Fruit fly (Drosophila melanogaster) whole organism, adult: ENCODE measurements around the gene CG42854.

Experiments
- CG11617 ChIP-seq: fragments of 200-800 bp; sonication (Bioruptor generic); optimal IDR thresholded peaks from 2 replicates; lab custom pipeline; 2017; ENCODE audit warnings: mild to moderate bottlenecking, missing biosample characterization, missing genetic modification reagents, missing genetic modification characterization
- CG12768 ChIP-seq: fragments of 200-800 bp; sonication (Bioruptor generic); optimal IDR thresholded peaks from 2 replicates; lab custom pipeline; 2017; ENCODE audit warnings: missing biosample characterization, missing genetic modification characterization, mild to moderate bottlenecking, moderate library complexity, missing genetic modification reagents
- CG14711 ChIP-seq: fragments of 200-800 bp; sonication (Bioruptor generic); optimal IDR thresholded peaks from 2 replicates; lab custom pipeline; 2018; ENCODE audit warnings: missing biosample characterization, mild to moderate bottlenecking, missing genetic modification characterization, moderate library complexity
- CG1620 ChIP-seq: fragments of 200-800 bp; sonication (Bioruptor generic); optimal IDR thresholded peaks from 2 replicates; lab custom pipeline; 2016; ENCODE audit warnings: missing biosample characterization, missing genetic modification characterization
- CG33017 ChIP-seq: fragments of 200-800 bp; sonication (Bioruptor generic); optimal IDR thresholded peaks from 2 replicates; lab custom pipeline; 2018; ENCODE audit warnings: missing biosample characterization, mild to moderate bottlenecking, missing genetic modification characterization, moderate library complexity
- CG5204 ChIP-seq: fragments of 200-800 bp; sonication (Bioruptor generic); optimal IDR thresholded peaks from 2 replicates; lab custom pipeline; 2016; ENCODE audit warnings: missing biosample characterization, missing genetic modification characterization
- CG7045 ChIP-seq: fragments of 200-800 bp; sonication (Bioruptor generic); optimal IDR thresholded peaks from 2 replicates; lab custom pipeline; 2017; ENCODE audit warnings: missing biosample characterization, mild to moderate bottlenecking, missing genetic modification characterization
- CG7101 ChIP-seq: fragments of 200-800 bp; sonication (Bioruptor generic); optimal IDR thresholded peaks from 2 replicates; lab custom pipeline; 2018; ENCODE audit warnings: missing biosample characterization, mild to moderate bottlenecking, missing genetic modification characterization, moderate library complexity
- Clk ChIP-seq: fragments of 200-800 bp; sonication (Bioruptor generic); optimal IDR thresholded peaks from 2 replicates; lab custom pipeline; 2017; ENCODE audit warnings: missing biosample characterization, missing genetic modification characterization
- Crg-1 ChIP-seq: fragments of 200-800 bp; sonication (Bioruptor generic); optimal IDR thresholded peaks from 2 replicates; lab custom pipeline; 2016; ENCODE audit warnings: missing biosample characterization, missing genetic modification characterization
- Hr96 ChIP-seq: fragments of 200-800 bp; sonication (Bioruptor generic); optimal IDR thresholded peaks from 2 replicates; lab custom pipeline; 2016; ENCODE audit warnings: missing biosample characterization, missing genetic modification characterization
- Mnt ChIP-seq: fragments of 200-800 bp; sonication (Bioruptor generic); optimal IDR thresholded peaks from 2 replicates; lab custom pipeline; 2016; ENCODE audit warnings: missing biosample characterization, mild to moderate bottlenecking, missing genetic modification characterization
- bab1 ChIP-seq: fragments of 200-800 bp; sonication (Bioruptor generic); optimal IDR thresholded peaks from 3 replicates; lab custom pipeline; 2019; ENCODE audit warnings: missing biosample characterization, mild to moderate bottlenecking, missing genetic modification characterization, moderate library complexity
- cic ChIP-seq: fragments of 200-800 bp; sonication (Bioruptor generic); optimal IDR thresholded peaks from 2 replicates; lab custom pipeline; 2017; ENCODE audit warnings: missing biosample characterization, mild to moderate bottlenecking, missing genetic modification characterization, moderate library complexity
- cnc ChIP-seq, 2 experiments: fragments of >200 bp; optimal IDR thresholded peaks; 2 replicates each; lab custom pipeline; 2017
- kay ChIP-seq: fragments of 200-800 bp; sonication (Bioruptor generic); peaks from one replicate; lab custom pipeline; 2016; ENCODE audit warnings: missing biosample characterization, missing genetic modification characterization, borderline replicate concordance
- ovo ChIP-seq: fragments of 200-800 bp; sonication (Bioruptor generic); optimal IDR thresholded peaks from 2 replicates; lab custom pipeline; 2016; ENCODE audit warnings: missing biosample characterization, missing genetic modification characterization
- pad ChIP-seq: fragments of 200-800 bp; sonication (Bioruptor generic); optimal IDR thresholded peaks from 3 replicates; lab custom pipeline; 2017; ENCODE audit warnings: missing biosample characterization, missing genetic modification characterization, mild to moderate bottlenecking, moderate library complexity, missing genetic modification reagents
- tj ChIP-seq: fragments of 200-800 bp; sonication (Bioruptor generic); optimal IDR thresholded peaks from 3 replicates; lab custom pipeline; 2017; ENCODE audit warnings: missing biosample characterization, mild to moderate bottlenecking, missing genetic modification characterization, moderate library complexity
- toe ChIP-seq: fragments of 200-800 bp; sonication (Bioruptor generic); optimal IDR thresholded peaks from 2 replicates; lab custom pipeline; 2016; ENCODE audit warnings: missing biosample characterization, missing genetic modification characterization

Gene CG42854

DNA sequence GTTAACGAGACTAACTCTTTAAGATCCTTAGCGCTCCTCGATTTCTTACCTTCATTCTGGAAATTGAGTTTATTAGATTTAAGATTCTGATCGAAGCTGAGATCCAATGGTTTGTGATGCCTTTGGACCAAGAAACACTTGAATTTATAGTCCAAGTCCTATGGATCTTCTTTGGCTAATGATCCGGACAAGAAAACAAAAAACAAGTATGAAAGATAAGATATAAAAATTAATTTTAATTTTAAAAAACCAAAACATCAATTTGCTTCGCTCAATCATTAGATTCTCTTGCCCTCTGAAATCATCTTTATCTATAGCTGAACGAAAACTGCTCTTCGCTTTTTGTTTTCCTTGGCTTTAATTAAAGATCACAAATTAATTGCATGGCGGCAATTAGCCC lies 15.9 kb downstream of the CG42854 start, which contains the start of gene CG10597:
Gene CG10597 (minus strand): TSS at position 101 of the 400 bp plus-strand sequence.
- TF ChIP-seq CG12768 (no peak), tj (GFP tag; lab: Kevin White, UChicago) (no peak), Clk (GFP tag; lab: Kevin White, UChicago) (no peak), CG7045 (GFP tag; lab: Kevin White, UChicago) (no peak), CG7101 (tag; lab: Kevin White, UChicago) (no peak)

DNA sequence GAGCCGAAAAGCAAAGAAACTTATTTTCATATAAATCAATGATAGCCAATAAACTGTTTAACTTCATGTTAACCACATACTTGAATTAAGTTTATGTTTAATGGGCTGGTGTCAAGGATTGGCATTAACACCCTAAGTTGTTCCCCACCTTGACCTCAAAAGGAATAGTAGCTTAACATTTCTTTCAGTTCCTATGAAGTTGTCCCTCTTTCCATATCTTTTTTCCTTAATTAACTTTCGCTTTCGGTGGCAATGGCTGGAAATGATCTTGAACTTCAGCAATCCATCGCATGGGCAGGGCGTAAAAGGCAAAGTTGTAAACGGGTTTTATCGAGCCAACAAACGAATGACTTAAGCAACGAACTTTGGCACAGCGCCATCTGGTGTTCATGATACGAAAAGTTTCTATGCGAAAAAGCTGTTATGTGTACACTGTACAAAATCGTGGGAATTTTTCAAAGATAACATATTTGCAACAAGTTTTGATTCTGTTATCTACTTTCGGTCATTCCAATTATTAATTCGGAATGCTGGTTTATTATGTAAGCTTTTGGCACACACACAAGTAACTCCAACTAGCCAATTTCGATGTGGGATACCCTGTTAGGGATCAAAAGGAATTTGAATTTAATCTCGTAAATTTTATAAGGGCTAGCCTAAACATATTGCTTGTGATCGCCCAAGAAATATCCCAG lies 17.2 kb downstream of the CG42854 start:
- TF ChIP-seq ovo (GFP tag; lab: Kevin White, UChicago) (no peak), tj (GFP tag; lab: Kevin White, UChicago) (no peak), bab1 (GFP tag; lab: Kevin White, UChicago) (no peak), CG33017 (no peak), CG1620 (GFP tag; lab: Kevin White, UChicago) (no peak), CG12768 (no peak), toe (GFP tag; lab: Kevin White, UChicago) (no peak), CG7045 (GFP tag; lab: Kevin White, UChicago) (no peak), kay (GFP tag; lab: Kevin White, UChicago) (no peak), cnc (optimal IDR thresholded peaks at IDR 0.05; lab: Kevin White, UChicago) (no peak), Mnt (GFP tag; lab: Kevin White, UChicago) (no peak), pad (no peak), CG7101 (tag; lab: Kevin White, UChicago) (no peak), cic (GFP tag; lab: Kevin White, UChicago) (no peak), CG11617 (GFP tag; lab: Kevin White, UChicago) (no peak), CG14711 (tag; lab: Kevin White, UChicago) (no peak), Clk (GFP tag; lab: Kevin White, UChicago) (no peak), Crg-1 (GFP tag; lab: Kevin White, UChicago) (no peak)

DNA sequence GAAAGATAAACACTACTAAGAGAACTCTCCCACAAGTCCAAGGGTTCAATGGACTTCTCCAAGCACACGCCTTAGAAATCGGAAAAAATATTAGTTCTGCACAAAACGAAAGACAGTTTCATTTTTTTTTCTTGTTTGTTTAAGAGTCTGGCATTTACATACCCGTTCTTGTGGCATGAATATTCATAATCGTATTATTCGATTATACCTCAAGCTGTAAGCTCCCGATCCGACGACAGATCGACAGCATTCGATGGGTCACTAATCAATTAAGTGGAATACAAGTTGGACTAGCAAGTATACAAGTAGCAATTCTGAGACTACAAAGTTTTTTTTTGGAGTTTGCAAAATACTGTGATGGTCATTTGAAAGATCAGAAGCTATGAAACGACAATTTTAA lies 19.4 kb downstream of the CG42854 start:
- TF ChIP-seq CG7045 (GFP tag; lab: Kevin White, UChicago), result no peak
- TF ChIP-seq CG33017, result no peak
- TF ChIP-seq Crg-1 (GFP tag; lab: Kevin White, UChicago), result no peak
- TF ChIP-seq toe (GFP tag; lab: Kevin White, UChicago), result no peak
- no peak for TF ChIP-seq CG11617 (GFP tag; lab: Kevin White, UChicago)
- TF ChIP-seq CG14711 (tag; lab: Kevin White, UChicago), result no peak
- no peak for TF ChIP-seq CG7101 (tag; lab: Kevin White, UChicago)
- no peak for TF ChIP-seq cic (GFP tag; lab: Kevin White, UChicago)
- TF ChIP-seq CG5204 (GFP tag; lab: Kevin White, UChicago), result no peak
- TF ChIP-seq ovo (GFP tag; lab: Kevin White, UChicago), result no peak
- no peak for TF ChIP-seq Clk (GFP tag; lab: Kevin White, UChicago)
- TF ChIP-seq kay (GFP tag; lab: Kevin White, UChicago), result no peak
- TF ChIP-seq cnc (optimal IDR thresholded peaks at IDR 0.05; lab: Kevin White, UChicago), result no peak
- TF ChIP-seq tj (GFP tag; lab: Kevin White, UChicago), result no peak
- no peak for TF ChIP-seq Mnt (GFP tag; lab: Kevin White, UChicago)
- TF ChIP-seq CG12768, result no peak
- TF ChIP-seq pad, result no peak
- TF ChIP-seq CG1620 (GFP tag; lab: Kevin White, UChicago), result no peak
- no peak for TF ChIP-seq bab1 (GFP tag; lab: Kevin White, UChicago)
- TF ChIP-seq Hr96 (GFP tag; lab: Kevin White, UChicago), result no peak

DNA sequence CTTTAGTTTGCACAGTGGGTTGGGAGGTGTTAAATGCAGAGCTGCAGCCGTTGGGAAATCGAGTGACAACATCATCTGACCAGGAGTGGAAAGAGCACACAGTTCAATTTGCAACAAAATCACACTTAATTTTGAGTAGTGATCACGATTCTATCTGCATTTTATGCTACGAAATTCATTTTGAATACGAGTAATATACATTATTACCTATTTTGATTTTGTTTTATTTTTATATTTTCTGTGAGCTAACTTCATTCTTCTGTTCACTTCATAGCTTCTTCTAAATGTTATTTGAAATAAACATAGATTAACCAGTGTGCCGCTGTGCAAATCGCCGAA lies 20.2 kb downstream of the CG42854 start, which contains the start of gene CG10598:
Gene CG10598 (minus strand): TSS at position 187 of the 339 bp plus-strand sequence.
- TF ChIP-seq cnc (optimal IDR thresholded peaks at IDR 0.05; lab: Kevin White, UChicago) (no peak), kay (GFP tag; lab: Kevin White, UChicago) (no peak), Mnt (GFP tag; lab: Kevin White, UChicago) (no peak), ovo (GFP tag; lab: Kevin White, UChicago) (no peak), cic (GFP tag; lab: Kevin White, UChicago) (no peak), toe (GFP tag; lab: Kevin White, UChicago) (no peak), CG5204 (GFP tag; lab: Kevin White, UChicago) (no peak), CG1620 (GFP tag; lab: Kevin White, UChicago) (no peak), CG12768 (no peak), bab1 (GFP tag; lab: Kevin White, UChicago) (no peak)

DNA sequence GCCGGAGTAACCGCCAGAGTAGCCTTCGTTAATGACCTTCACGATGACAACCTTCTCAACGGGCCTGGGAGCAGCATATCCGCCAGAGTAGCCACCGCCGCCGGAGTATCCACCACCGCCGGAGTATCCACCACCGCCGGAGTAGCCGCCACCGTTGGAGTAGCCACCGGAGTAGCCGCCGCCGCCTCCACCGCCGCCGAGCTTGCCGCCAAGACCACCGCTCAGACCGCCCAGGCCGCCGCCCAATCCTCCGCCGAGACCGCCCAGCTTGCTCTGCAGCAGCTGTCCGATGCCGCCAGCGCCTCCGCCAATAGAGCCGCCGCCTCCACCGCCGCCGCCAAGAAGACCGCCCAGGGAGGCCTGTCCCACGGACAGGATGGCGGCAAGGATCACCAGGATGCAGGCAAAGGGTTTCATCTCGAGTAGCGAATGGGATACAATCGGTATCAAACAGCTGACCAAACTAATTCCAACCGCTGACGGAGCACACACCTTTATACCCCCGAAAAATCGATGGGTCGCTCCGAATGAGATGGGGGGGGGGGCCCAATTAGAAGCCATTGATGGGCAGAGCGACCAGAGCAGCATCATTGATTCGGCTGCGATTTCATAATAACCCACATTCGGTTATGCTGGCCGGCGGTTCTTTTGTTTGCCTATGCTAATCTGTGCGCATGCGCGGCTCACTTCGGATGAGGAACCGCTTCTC lies 20.7 kb downstream of the CG42854 start:
- TF ChIP-seq CG7101 (tag; lab: Kevin White, UChicago) (no peak), CG5204 (GFP tag; lab: Kevin White, UChicago) (no peak), toe (GFP tag; lab: Kevin White, UChicago) (no peak), CG14711 (tag; lab: Kevin White, UChicago) (no peak), pad (no peak), CG1620 (GFP tag; lab: Kevin White, UChicago) (no peak), CG11617 (GFP tag; lab: Kevin White, UChicago) (no peak), cnc (optimal IDR thresholded peaks at IDR 0.05; lab: Kevin White, UChicago) (no peak), Crg-1 (GFP tag; lab: Kevin White, UChicago) (no peak), CG12768 (no peak), Mnt (GFP tag; lab: Kevin White, UChicago) (no peak), CG33017 (no peak), CG7045 (GFP tag; lab: Kevin White, UChicago) (no peak), Clk (GFP tag; lab: Kevin White, UChicago) (no peak), kay (GFP tag; lab: Kevin White, UChicago) (no peak), bab1 (GFP tag; lab: Kevin White, UChicago) (no peak), tj (GFP tag; lab: Kevin White, UChicago) (no peak), ovo (GFP tag; lab: Kevin White, UChicago) (no peak), cic (GFP tag; lab: Kevin White, UChicago) (no peak), Hr96 (GFP tag; lab: Kevin White, UChicago) (no peak)
